Worm (Caenorhabditis elegans): ENCODE results near the gene ZK1055.7.

- TF ChIP-seq klf-2 (GFP tag; conservative IDR thresholded peaks at IDR 0.05) = no peak
- TF ChIP-seq ref-1 (GFP tag; conservative IDR thresholded peaks at IDR 0.05) = no peak
- TF ChIP-seq tab-1 (GFP tag; IDR thresholded peaks at IDR 0.05) = no peak
- TF ChIP-seq flt-1 (GFP tag; IDR thresholded peaks at IDR 0.05) = no peak
- TF ChIP-seq ztf-29 (GFP tag; IDR thresholded peaks at IDR 0.05) = no peak
- no peak for TF ChIP-seq med-1 (GFP tag; optimal IDR thresholded peaks at IDR 0.05; ENCODE audit: insufficient read depth)
- no peak for TF ChIP-seq T22C8.4 (GFP tag; IDR thresholded peaks at IDR 0.05)
- TF ChIP-seq cog-1 (tag; optimal IDR thresholded peaks at IDR 0.05) = no peak
- TF ChIP-seq ztf-23 (GFP tag; IDR thresholded peaks at IDR 0.05) = no peak
Observed at ce11 chrV:6559105-6559504, 46.1 kb downstream of the ZK1055.7 start, which contains the start of gene spp-26.

Measured in whole organism, midembryonic.